Worm (Caenorhabditis elegans) whole organism, L4/young adult: ENCODE measurements around the gene Y73B6BL.270.

Experiments
- W03F9.2 ChIP-seq: fragments of 150-350 bp; optimal IDR thresholded peaks from 2 replicates; lab custom pipeline; 2014; ENCODE audit warnings: missing biosample characterization, missing genetic modification characterization
- dao-5 ChIP-seq: sonication (generic microtip); optimal IDR thresholded peaks from 2 replicates; lab custom pipeline; 2016; ENCODE audit warnings: missing genotype, missing genetic modification characterization, moderate library complexity, missing compliant biosample characterization
- him-1 ChIP-seq: sonication (generic microtip); optimal IDR thresholded peaks from 2 replicates; lab custom pipeline; 2016; ENCODE audit warnings: missing genotype, missing genetic modification reagents, missing genetic modification characterization, missing compliant biosample characterization

- no peak for TF ChIP-seq him-1 (tag; lab: Kevin White, UChicago)
- no peak for TF ChIP-seq W03F9.2 (tag; lab: Kevin White, UChicago)
- no peak for TF ChIP-seq dao-5
Measured at ce11 chrIV:6415149-6415548, 50.0 kb downstream of the Y73B6BL.270 start, which contains the start of gene exos-2.
